Fruit fly (Drosophila melanogaster): ENCODE measurements around the gene Ssdp.
A peak's percentile ranks its signal among the peaks of the same experiment; 100 is the strongest.

Ssdp gene

dm6 chr3R:18168398-18168797 is 31.0 kb downstream of the Ssdp start:
- peak; percentile 21 for TF ChIP-seq CG34367 (tag; optimal IDR thresholded peaks at IDR 0.05)
- TF ChIP-seq CG13204 (GFP tag; optimal IDR thresholded peaks at IDR 0.05) = no peak
- TF ChIP-seq CG15710 (tag; optimal IDR thresholded peaks at IDR 0.05) = peak; percentile 25
- TF ChIP-seq CG12605 (GFP tag; IDR thresholded peaks at IDR 0.05) = peak; percentile 88
- TF ChIP-seq CG17806 (tag; optimal IDR thresholded peaks at IDR 0.05) = peak; percentile 2
- TF ChIP-seq fd96Ca (GFP tag; IDR thresholded peaks at IDR 0.05) = peak; percentile 54; the same call in 2 of the 3 replicates
- no peak for TF ChIP-seq Snoo (tag; optimal IDR thresholded peaks at IDR 0.05)
- no peak for TF ChIP-seq gl (tag; optimal IDR thresholded peaks at IDR 0.05)
- no peak for TF ChIP-seq CG10348 (GFP tag; IDR thresholded peaks at IDR 0.05)
- TF ChIP-seq CG4496 (GFP tag; IDR thresholded peaks at IDR 0.05) = 0 out of 3 replicates have a peak, but pooled peaks have one; percentile 53
- TF ChIP-seq CG32121 (GFP tag; IDR thresholded peaks at IDR 0.05) = peak; percentile 44
- peak; percentile 33 for TF ChIP-seq Pif1A (GFP tag; optimal IDR thresholded peaks at IDR 0.05)
- peak; percentile 27 for TF ChIP-seq CG8159 (tag; optimal IDR thresholded peaks at IDR 0.05)
- no peak for TF ChIP-seq CG8301 (tag; optimal IDR thresholded peaks at IDR 0.05)
- TF ChIP-seq rn (GFP tag; IDR thresholded peaks at IDR 0.05) = no peak
- no peak for TF ChIP-seq D1 (tag; optimal IDR thresholded peaks at IDR 0.05)
- no peak for TF ChIP-seq Pif1B (GFP tag; optimal IDR thresholded peaks at IDR 0.05)
- TF ChIP-seq CG9948 (tag; optimal IDR thresholded peaks at IDR 0.05) = no peak
- TF ChIP-seq EcR (GFP tag; optimal IDR thresholded peaks at IDR 0.05) = peak; percentile 28
- peak; percentile 51 for TF ChIP-seq Ets98B (GFP tag; IDR thresholded peaks at IDR 0.05)
- no peak for TF ChIP-seq CG14655 (GFP tag; optimal IDR thresholded peaks at IDR 0.05)

- peak; percentile 43 for TF ChIP-seq CG8159 (tag; optimal IDR thresholded peaks at IDR 0.05)
- peak; percentile 30 for TF ChIP-seq CG15710 (tag; optimal IDR thresholded peaks at IDR 0.05)
- TF ChIP-seq rn (GFP tag; IDR thresholded peaks at IDR 0.05) = no peak
These were observed 31.8 kb downstream of the Ssdp start, which contains the start of gene wrd for dm6 chr3R:18167416-18168237. TSS of gene wrd (plus strand) at chr3R:18167757.

- TF ChIP-seq Snoo (tag; optimal IDR thresholded peaks at IDR 0.05) (no peak), Pif1B (GFP tag; optimal IDR thresholded peaks at IDR 0.05) (no peak), gl (tag; optimal IDR thresholded peaks at IDR 0.05) (no peak), CG10348 (GFP tag; IDR thresholded peaks at IDR 0.05) (no peak), D1 (tag; optimal IDR thresholded peaks at IDR 0.05) (no peak), EcR (GFP tag; optimal IDR thresholded peaks at IDR 0.05) (no peak), CG32121 (GFP tag; IDR thresholded peaks at IDR 0.05) (no peak)
These were observed 32.3 kb downstream of the Ssdp start, which contains the start of the genes CG7215 and Prx5 for dm6 chr3R:18167173-18167415. TSS of gene CG7215 (minus strand) at chr3R:18167273. TSS of gene Prx5 (minus strand) at chr3R:18167273.

- TF ChIP-seq fd96Ca (GFP tag; IDR thresholded peaks at IDR 0.05) = 0 out of 3 replicates have a peak, but pooled peaks have one; percentile 21
- TF ChIP-seq CG32121 (GFP tag; IDR thresholded peaks at IDR 0.05) = no peak; the same call in 1 of the 2 replicates
- no peak for TF ChIP-seq CG14655 (GFP tag; optimal IDR thresholded peaks at IDR 0.05)
- 0 out of 3 replicates have a peak, but pooled peaks have one; percentile 14 for TF ChIP-seq CG4496 (GFP tag; IDR thresholded peaks at IDR 0.05)
- no peak for TF ChIP-seq CG17806 (tag; optimal IDR thresholded peaks at IDR 0.05)
- TF ChIP-seq Ets98B (GFP tag; IDR thresholded peaks at IDR 0.05) = no peak
- TF ChIP-seq Pif1A (GFP tag; optimal IDR thresholded peaks at IDR 0.05) = no peak
- no peak for TF ChIP-seq rn (GFP tag; IDR thresholded peaks at IDR 0.05)
These were observed 33.1 kb downstream of the Ssdp start for dm6 chr3R:18166261-18166720.

dm6 chr3R:18164052-18164722 is 35.2 kb downstream of the Ssdp start, which contains the start of the genes CG7218 and Cbp20:
TSS of gene CG7218 (minus strand) at chr3R:18164397.
TSS of gene Cbp20 (plus strand) at chr3R:18164661.
- TF ChIP-seq gl (tag; optimal IDR thresholded peaks at IDR 0.05) (no peak), rn (GFP tag; IDR thresholded peaks at IDR 0.05) (peak; percentile 59), Snoo (tag; optimal IDR thresholded peaks at IDR 0.05) (peak; percentile 46), Pif1B (GFP tag; optimal IDR thresholded peaks at IDR 0.05) (peak; percentile 47), fd96Ca (GFP tag; IDR thresholded peaks at IDR 0.05) (no peak), D1 (tag; optimal IDR thresholded peaks at IDR 0.05) (no peak), CG4496 (GFP tag; IDR thresholded peaks at IDR 0.05) (peak; percentile 75), CG32121 (GFP tag; IDR thresholded peaks at IDR 0.05) (peak; percentile 33; the same call in 1 of the 2 replicates), CG9948 (tag; optimal IDR thresholded peaks at IDR 0.05) (peak; percentile 7), CG15710 (tag; optimal IDR thresholded peaks at IDR 0.05) (peak; percentile 51), CG13204 (GFP tag; optimal IDR thresholded peaks at IDR 0.05) (no peak), CG14655 (GFP tag; optimal IDR thresholded peaks at IDR 0.05) (no peak), CG17806 (tag; optimal IDR thresholded peaks at IDR 0.05) (peak; percentile 25), CG8159 (tag; optimal IDR thresholded peaks at IDR 0.05) (peak; percentile 59), CG10348 (GFP tag; IDR thresholded peaks at IDR 0.05) (no peak), EcR (GFP tag; optimal IDR thresholded peaks at IDR 0.05) (peak; percentile 0), Ets98B (GFP tag; IDR thresholded peaks at IDR 0.05) (peak; percentile 68), CG34367 (tag; optimal IDR thresholded peaks at IDR 0.05) (no peak), CG8301 (tag; optimal IDR thresholded peaks at IDR 0.05) (no peak), Pif1A (GFP tag; optimal IDR thresholded peaks at IDR 0.05) (peak; percentile 53), CG12605 (GFP tag; IDR thresholded peaks at IDR 0.05) (no peak)
